Fruit fly (Drosophila melanogaster): Measurements from ENCODE around the gene Gp93.
A peak's percentile ranks its signal among the peaks of the same experiment; 100 is the strongest.

The Gp93 gene

DNA sequence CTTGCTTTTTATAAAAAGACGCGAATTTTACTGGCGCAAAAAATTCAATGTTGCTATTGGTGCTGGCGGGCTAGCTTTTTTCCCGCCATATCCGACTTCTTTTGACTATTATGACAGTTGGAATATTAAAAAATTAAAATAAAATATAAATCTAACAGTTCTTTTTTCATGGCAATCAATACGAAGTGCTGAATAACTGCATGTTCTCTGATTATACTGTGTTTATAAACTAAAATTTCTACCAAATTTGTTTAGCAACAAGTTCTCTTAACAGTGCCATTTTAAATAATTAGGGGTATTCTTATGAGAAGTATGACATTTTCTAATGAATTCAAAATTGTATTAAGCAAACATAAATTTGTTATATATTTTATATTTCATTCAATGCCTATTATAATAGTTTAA, 29.1 kb upstream of the Gp93 start, which contains the start of gene Boh1 (continued):
- peak; percentile 19 for TF ChIP-seq lz (GFP tag; optimal IDR thresholded peaks at IDR 0.05)
- no peak for TF ChIP-seq CG31627 (GFP tag; optimal IDR thresholded peaks at IDR 0.05)
- peak; percentile 10 for TF ChIP-seq CG34406 (GFP tag; optimal IDR thresholded peaks at IDR 0.05)
- no peak for TF ChIP-seq CG11762 (GFP tag; optimal IDR thresholded peaks at IDR 0.05; ENCODE audit: insufficient read depth)
- TF ChIP-seq CG9139 (GFP tag; optimal IDR thresholded peaks at IDR 0.05): no peak
- TF ChIP-seq Sox15 (GFP tag; optimal IDR thresholded peaks at IDR 0.05): no peak
- TF ChIP-seq CG6163 (GFP tag; IDR thresholded peaks at IDR 0.05): no peak
- TF ChIP-seq Smox (GFP tag; optimal IDR thresholded peaks at IDR 0.05): peak; percentile 33
- no peak for TF ChIP-seq CG6854 (GFP tag; optimal IDR thresholded peaks at IDR 0.05)
- TF ChIP-seq CG4318 (GFP tag; optimal IDR thresholded peaks at IDR 0.05): no peak
- no peak for TF ChIP-seq CG8119 (GFP tag; IDR thresholded peaks at IDR 0.05)
- TF ChIP-seq Gug (GFP tag; IDR thresholded peaks at IDR 0.05): no peak
- no peak for TF ChIP-seq CG6808 (GFP tag; optimal IDR thresholded peaks at IDR 0.05)
- no peak for TF ChIP-seq dac (GFP tag; optimal IDR thresholded peaks at IDR 0.05)
- TF ChIP-seq spab (GFP tag; optimal IDR thresholded peaks at IDR 0.05): no peak
- TF ChIP-seq CG32006 (GFP tag; optimal IDR thresholded peaks at IDR 0.05): no peak
- no peak for TF ChIP-seq Hr4 (GFP tag; optimal IDR thresholded peaks at IDR 0.05)
- TF ChIP-seq Sox14 (GFP tag; optimal IDR thresholded peaks at IDR 0.05): no peak
- TF ChIP-seq CG16779 (tag; optimal IDR thresholded peaks at IDR 0.05): no peak
- no peak for TF ChIP-seq CG15336 (GFP tag; IDR thresholded peaks at IDR 0.05)
- peak; percentile 23 for TF ChIP-seq pdm3 (GFP tag; optimal IDR thresholded peaks at IDR 0.05)
- TF ChIP-seq dsx (GFP tag; optimal IDR thresholded peaks at IDR 0.05; ENCODE audit: poor library complexity, severe bottlenecking): peak; percentile 66
- TF ChIP-seq Sox102F (GFP tag; optimal IDR thresholded peaks at IDR 0.05): peak; percentile 1

DNA sequence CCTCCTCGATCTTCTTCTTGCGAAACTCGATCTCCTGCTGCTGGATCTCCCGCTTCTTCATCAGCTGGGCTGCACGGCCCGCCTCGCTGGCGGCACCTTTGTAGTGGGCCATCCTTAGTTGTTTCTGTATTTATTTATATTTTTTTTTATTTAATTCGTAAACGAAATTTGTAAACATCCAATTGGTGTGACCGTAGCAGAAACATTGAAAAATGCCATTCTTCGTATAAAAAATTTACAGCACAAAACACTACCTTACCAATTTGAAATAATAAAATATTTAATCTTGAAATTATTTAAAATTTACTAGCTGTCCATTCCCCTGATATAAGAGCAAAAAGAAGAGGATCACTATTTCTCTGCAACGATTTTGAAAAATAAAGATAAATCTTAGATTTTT, 27.6 kb upstream of the Gp93 start, which contains the start of gene CG12259:
Gene CG12259 (minus strand): TSS at position 207 of the 400 bp plus-strand sequence.
- no peak for TF ChIP-seq OdsH (GFP tag; optimal IDR thresholded peaks at IDR 0.05)
- peak; percentile 85 for TF ChIP-seq fkh (GFP tag; optimal IDR thresholded peaks at IDR 0.05)
- peak; percentile 13 for TF ChIP-seq esn (GFP tag; optimal IDR thresholded peaks at IDR 0.05)
- peak; percentile 26 for TF ChIP-seq Eip78C (GFP tag)
- TF ChIP-seq eg (GFP tag; IDR thresholded peaks at IDR 0.05): no peak

DNA sequence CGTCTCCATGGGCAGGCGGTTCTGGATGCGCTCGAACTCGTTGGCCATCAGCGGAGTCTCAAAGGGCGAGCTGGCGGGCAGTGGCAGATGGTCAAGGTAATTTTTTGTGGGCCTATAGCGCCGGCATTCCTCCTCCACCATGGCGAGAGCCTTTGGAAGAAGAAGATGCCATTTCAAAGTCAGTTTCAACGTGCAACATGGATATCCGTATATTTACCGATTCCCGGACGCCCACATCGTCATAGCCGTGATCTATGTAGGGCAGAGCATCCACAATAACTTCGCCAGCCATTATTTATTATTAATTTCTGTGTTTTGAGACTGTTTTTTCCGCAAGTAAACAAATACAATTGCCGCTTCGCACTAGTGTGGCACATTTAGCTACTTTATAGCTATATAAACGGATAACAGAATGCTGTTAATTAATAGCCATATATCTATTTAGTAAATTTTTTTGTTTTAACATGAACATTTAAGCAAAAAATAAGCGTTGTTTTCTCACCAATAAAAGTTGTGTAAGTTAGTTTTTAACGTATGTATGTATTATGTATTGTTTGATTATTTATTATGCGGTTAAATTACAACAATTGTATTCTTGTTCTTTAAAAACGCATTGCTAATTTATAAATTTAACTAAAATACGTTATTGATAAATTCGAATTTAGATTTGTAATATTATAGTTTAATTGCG, 26.4 kb upstream of the Gp93 start, which contains the start of gene BCAS2:
Gene BCAS2 (minus strand): TSS at position 375 of the 691 bp plus-strand sequence.
- no peak for TF ChIP-seq CG34406 (GFP tag; optimal IDR thresholded peaks at IDR 0.05)
- no peak for TF ChIP-seq Hr39 (GFP tag; optimal IDR thresholded peaks at IDR 0.05)
- no peak for TF ChIP-seq fd59A (GFP tag; optimal IDR thresholded peaks at IDR 0.05)
- TF ChIP-seq Lpt (GFP tag; optimal IDR thresholded peaks at IDR 0.05): no peak
- no peak for TF ChIP-seq Blimp-1 (GFP tag; optimal IDR thresholded peaks at IDR 0.05)
- TF ChIP-seq CG4318 (GFP tag; optimal IDR thresholded peaks at IDR 0.05): no peak
- no peak for TF ChIP-seq svp (GFP tag)
- no peak for TF ChIP-seq acj6 (GFP tag; optimal IDR thresholded peaks at IDR 0.05)
- TF ChIP-seq CG11294 (GFP tag; IDR thresholded peaks at IDR 0.05): no peak
- TF ChIP-seq Hr4 (GFP tag; optimal IDR thresholded peaks at IDR 0.05): no peak

DNA sequence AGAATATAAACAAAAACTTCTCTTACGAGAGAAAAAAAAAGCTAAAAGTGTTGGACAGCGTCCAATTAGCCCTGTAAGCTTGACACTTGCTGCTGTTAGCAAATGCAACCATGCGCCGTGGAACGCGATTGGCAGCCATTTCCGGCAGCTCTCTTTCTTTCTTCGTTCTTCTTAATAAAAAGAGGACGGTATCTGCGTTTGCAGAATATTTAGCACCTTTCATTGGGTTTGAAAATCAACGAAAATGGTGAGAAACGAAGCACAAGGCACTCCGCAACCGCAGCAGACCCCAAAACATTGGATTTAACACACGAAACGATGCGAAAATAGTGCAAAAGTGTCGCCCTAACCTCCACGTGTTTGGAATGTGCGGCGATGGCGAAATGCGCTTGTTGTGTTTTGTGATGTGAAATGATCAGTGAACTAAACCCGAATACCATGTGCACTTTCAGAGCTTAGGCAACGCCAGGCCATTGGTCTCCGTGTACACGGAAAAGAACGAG, 25.8 kb upstream of the Gp93 start, which contains the start of gene RpL4:
Gene RpL4 (plus strand): TSS at position 149 of the 503 bp plus-strand sequence.
- TF ChIP-seq Eip93F (GFP tag; optimal IDR thresholded peaks at IDR 0.05): no peak
- TF ChIP-seq CG32006 (GFP tag; optimal IDR thresholded peaks at IDR 0.05): peak; percentile 52
- TF ChIP-seq cyc (GFP tag; optimal IDR thresholded peaks at IDR 0.05): peak; percentile 70
- TF ChIP-seq achi (GFP tag; optimal IDR thresholded peaks at IDR 0.05): peak; percentile 99
- no peak for TF ChIP-seq CG15336 (GFP tag; IDR thresholded peaks at IDR 0.05)
- TF ChIP-seq CG6854 (GFP tag; optimal IDR thresholded peaks at IDR 0.05): peak; percentile 89
- peak; percentile 17 for TF ChIP-seq CG10631 (GFP tag; optimal IDR thresholded peaks at IDR 0.05)
- peak; percentile 81 for TF ChIP-seq OdsH (GFP tag; optimal IDR thresholded peaks at IDR 0.05)
- TF ChIP-seq CG3032 (tag; optimal IDR thresholded peaks at IDR 0.05): peak; percentile 31
- peak; percentile 71 for TF ChIP-seq Eip75B (GFP tag; optimal IDR thresholded peaks at IDR 0.05)
- peak; percentile 77 for TF ChIP-seq acj6 (GFP tag; optimal IDR thresholded peaks at IDR 0.05)
- TF ChIP-seq Eip78C (GFP tag): peak; percentile 95
- TF ChIP-seq CG9139 (GFP tag; optimal IDR thresholded peaks at IDR 0.05): peak; percentile 76
- peak; percentile 50 for TF ChIP-seq CG16779 (tag; optimal IDR thresholded peaks at IDR 0.05)
- TF ChIP-seq Hr4 (GFP tag; optimal IDR thresholded peaks at IDR 0.05): peak; percentile 19
- peak; percentile 76 for TF ChIP-seq Sox14 (GFP tag; optimal IDR thresholded peaks at IDR 0.05)
- TF ChIP-seq fd85E (GFP tag; optimal IDR thresholded peaks at IDR 0.05): peak; percentile 53
- no peak for TF ChIP-seq CG11902 (GFP tag; optimal IDR thresholded peaks at IDR 0.05)
- peak; percentile 56 for TF ChIP-seq CG6792 (GFP tag; optimal IDR thresholded peaks at IDR 0.05)
- TF ChIP-seq Hr39 (GFP tag; optimal IDR thresholded peaks at IDR 0.05): peak; percentile 67
